Worm (Caenorhabditis elegans): ENCODE data around the gene lmp-1.

ce11 chrX:6373348-6373747, 4.1 kb downstream of the lmp-1 start, which contains the start of gene C03B1.17:
- TF ChIP-seq snpc-4 (tag; optimal IDR thresholded peaks at IDR 0.05) (no peak), lin-39 (tag; optimal IDR thresholded peaks at IDR 0.05) (no peak), ces-1 (GFP tag; optimal IDR thresholded peaks at IDR 0.05) (no peak), unc-62 (GFP tag; optimal IDR thresholded peaks at IDR 0.05 in 1 of 2) (no peak), unc-62 (tag; optimal IDR thresholded peaks at IDR 0.05) (no peak), ama-1 (optimal IDR thresholded peaks at IDR 0.05) (no peak), fos-1 (tag; optimal IDR thresholded peaks at IDR 0.05) (no peak), nhr-28 (tag; optimal IDR thresholded peaks at IDR 0.05) (no peak), zag-1 (tag; optimal IDR thresholded peaks at IDR 0.05) (no peak), skn-1 (tag; optimal IDR thresholded peaks at IDR 0.05) (no peak), lin-29 (GFP tag; IDR thresholded peaks at IDR 0.05) (no peak)
